Fruit fly (Drosophila melanogaster) whole organism, adult: ENCODE results near the gene CG15439.

Source experiments
- CG11617 ChIP-seq: fragments of 200-800 bp; sonication (Bioruptor generic); optimal IDR thresholded peaks from 2 replicates; lab custom pipeline; 2017; ENCODE audit warnings: mild to moderate bottlenecking, missing biosample characterization, missing genetic modification reagents, missing genetic modification characterization
- CG12768 ChIP-seq: fragments of 200-800 bp; sonication (Bioruptor generic); optimal IDR thresholded peaks from 2 replicates; lab custom pipeline; 2017; ENCODE audit warnings: missing biosample characterization, missing genetic modification characterization, mild to moderate bottlenecking, moderate library complexity, missing genetic modification reagents
- CG14711 ChIP-seq: fragments of 200-800 bp; sonication (Bioruptor generic); optimal IDR thresholded peaks from 2 replicates; lab custom pipeline; 2018; ENCODE audit warnings: missing biosample characterization, mild to moderate bottlenecking, missing genetic modification characterization, moderate library complexity
- CG5204 ChIP-seq: fragments of 200-800 bp; sonication (Bioruptor generic); optimal IDR thresholded peaks from 2 replicates; lab custom pipeline; 2016; ENCODE audit warnings: missing biosample characterization, missing genetic modification characterization
- Clk ChIP-seq: fragments of 200-800 bp; sonication (Bioruptor generic); optimal IDR thresholded peaks from 2 replicates; lab custom pipeline; 2017; ENCODE audit warnings: missing biosample characterization, missing genetic modification characterization
- Crg-1 ChIP-seq: fragments of 200-800 bp; sonication (Bioruptor generic); optimal IDR thresholded peaks from 2 replicates; lab custom pipeline; 2016; ENCODE audit warnings: missing biosample characterization, missing genetic modification characterization
- Hr96 ChIP-seq: fragments of 200-800 bp; sonication (Bioruptor generic); optimal IDR thresholded peaks from 2 replicates; lab custom pipeline; 2016; ENCODE audit warnings: missing biosample characterization, missing genetic modification characterization
- bab1 ChIP-seq: fragments of 200-800 bp; sonication (Bioruptor generic); optimal IDR thresholded peaks from 3 replicates; lab custom pipeline; 2019; ENCODE audit warnings: missing biosample characterization, mild to moderate bottlenecking, missing genetic modification characterization, moderate library complexity
- cnc ChIP-seq, 2 experiments: fragments of >200 bp; optimal IDR thresholded peaks; 2 replicates each; lab custom pipeline; 2017
- kay ChIP-seq: fragments of 200-800 bp; sonication (Bioruptor generic); peaks from one replicate; lab custom pipeline; 2016; ENCODE audit warnings: missing biosample characterization, missing genetic modification characterization, borderline replicate concordance
- pad ChIP-seq: fragments of 200-800 bp; sonication (Bioruptor generic); optimal IDR thresholded peaks from 3 replicates; lab custom pipeline; 2017; ENCODE audit warnings: missing biosample characterization, missing genetic modification characterization, mild to moderate bottlenecking, moderate library complexity, missing genetic modification reagents
- tj ChIP-seq: fragments of 200-800 bp; sonication (Bioruptor generic); optimal IDR thresholded peaks from 3 replicates; lab custom pipeline; 2017; ENCODE audit warnings: missing biosample characterization, mild to moderate bottlenecking, missing genetic modification characterization, moderate library complexity
- toe ChIP-seq: fragments of 200-800 bp; sonication (Bioruptor generic); optimal IDR thresholded peaks from 2 replicates; lab custom pipeline; 2016; ENCODE audit warnings: missing biosample characterization, missing genetic modification characterization

DNA sequence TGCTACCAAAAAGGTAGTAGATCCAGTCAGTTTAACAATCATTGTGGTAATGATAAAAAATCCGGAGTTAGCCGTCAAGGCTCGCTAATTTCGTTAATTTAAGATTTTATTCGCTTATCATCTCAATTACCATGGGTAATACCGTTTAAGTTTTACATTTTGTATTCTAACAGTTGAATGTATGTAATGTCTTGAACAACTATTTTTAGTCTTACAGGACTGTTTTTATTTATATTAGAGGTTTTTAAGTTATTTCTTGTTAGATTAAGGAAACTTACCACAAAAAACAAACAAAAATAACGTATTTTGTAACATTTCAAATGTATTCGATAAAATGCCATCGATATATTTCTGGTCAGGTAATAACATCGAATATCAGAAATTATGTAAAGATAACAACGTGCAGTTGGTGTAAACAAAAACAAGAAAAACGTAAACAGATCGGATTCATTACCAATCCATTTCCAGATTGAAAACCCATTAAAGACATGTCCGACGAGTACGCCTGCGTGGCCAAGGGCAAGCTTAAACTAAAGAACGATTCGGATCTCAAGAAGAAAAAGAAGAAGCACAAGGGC is 10.7 kb downstream of the CG15439 start, which contains the start of the genes Sfp24F and CG15432:
- TF ChIP-seq cnc (optimal IDR thresholded peaks at IDR 0.05; lab: Kevin White, UChicago): no peak
- TF ChIP-seq tj (GFP tag; lab: Kevin White, UChicago): no peak
- TF ChIP-seq pad (GFP tag; lab: Kevin White, UChicago): no peak
- no peak for TF ChIP-seq Clk
- no peak for TF ChIP-seq CG11617 (GFP tag; lab: Kevin White, UChicago)
- no peak for TF ChIP-seq kay (GFP tag; lab: Kevin White, UChicago)
- no peak for TF ChIP-seq Crg-1
- TF ChIP-seq Hr96 (GFP tag; lab: Kevin White, UChicago): no peak
- no peak for TF ChIP-seq toe (GFP tag; lab: Kevin White, UChicago)
- TF ChIP-seq CG14711 (tag; lab: Kevin White, UChicago): no peak
- TF ChIP-seq bab1 (GFP tag; lab: Kevin White, UChicago): peak; percentile 9
- no peak for TF ChIP-seq CG12768
- no peak for TF ChIP-seq CG5204 (GFP tag; lab: Kevin White, UChicago)
